Worm (Caenorhabditis elegans): ENCODE results near the gene C44B11.4.

The C44B11.4 gene

ce11 chrIII:3185980-3186379, 42.4 kb upstream of the C44B11.4 start, which contains the start of gene mks-1:
Gene mks-1, plus strand, starts transcription at chrIII:3186280.
- TF ChIP-seq hlh-30 (tag; optimal IDR thresholded peaks at IDR 0.05; ENCODE audit: insufficient read depth), result no peak
- no peak for TF ChIP-seq cey-2 (tag; optimal IDR thresholded peaks at IDR 0.05; ENCODE audit: borderline replicate concordance, insufficient read depth)
- no peak for TF ChIP-seq ceh-32 (tag; optimal IDR thresholded peaks at IDR 0.05; ENCODE audit: poor library complexity)
- TF ChIP-seq ztf-11 (tag; optimal IDR thresholded peaks at IDR 0.05), result no peak
- no peak for TF ChIP-seq nhr-76 (tag; optimal IDR thresholded peaks at IDR 0.05)
- no peak for TF ChIP-seq hif-1 (tag; optimal IDR thresholded peaks at IDR 0.05)
- TF ChIP-seq skn-1 (tag; optimal IDR thresholded peaks at IDR 0.05), result no peak
- no peak for TF ChIP-seq madf-9 (GFP tag; conservative IDR thresholded peaks at IDR 0.05)

ce11 chrIII:3185232-3185631, 41.7 kb upstream of the C44B11.4 start:
- no peak for TF ChIP-seq zip-2 (tag; optimal IDR thresholded peaks at IDR 0.05)
- no peak for TF ChIP-seq aha-1 (tag)
- TF ChIP-seq zfp-3 (GFP tag; conservative IDR thresholded peaks at IDR 0.05), result no peak
- no peak for TF ChIP-seq vab-7 (GFP tag; IDR thresholded peaks at IDR 0.05)
- TF ChIP-seq lim-7 (GFP tag; IDR thresholded peaks at IDR 0.05), result no peak
- TF ChIP-seq unc-39 (tag; optimal IDR thresholded peaks at IDR 0.05), result no peak
- no peak for TF ChIP-seq ZK546.5 (tag; optimal IDR thresholded peaks at IDR 0.05)
- no peak for TF ChIP-seq jun-1 (tag; optimal IDR thresholded peaks at IDR 0.05)
- no peak for TF ChIP-seq ceh-44 (GFP tag; IDR thresholded peaks at IDR 0.05)

- TF ChIP-seq T26A8.4 (GFP tag; IDR thresholded peaks at IDR 0.05) (no peak), dve-1 (tag; optimal IDR thresholded peaks at IDR 0.05; ENCODE audit: insufficient read depth) (no peak), F10B5.3 (tag; optimal IDR thresholded peaks at IDR 0.05) (no peak), ceh-28 (tag; optimal IDR thresholded peaks at IDR 0.05) (no peak), jun-1 (tag; optimal IDR thresholded peaks at IDR 0.05) (no peak), T20F7.1 (GFP tag; optimal IDR thresholded peaks at IDR 0.05) (no peak), zip-2 (tag; optimal IDR thresholded peaks at IDR 0.05) (no peak), Y5F2A.4 (GFP tag; optimal IDR thresholded peaks at IDR 0.05) (no peak), Y48G9A.11 (GFP tag; IDR thresholded peaks at IDR 0.05) (no peak), daf-19 (GFP tag; conservative IDR thresholded peaks at IDR 0.05) (no peak), hlh-11 (tag; optimal IDR thresholded peaks at IDR 0.05) (no peak), mdl-1 (tag; optimal IDR thresholded peaks at IDR 0.05) (no peak)
These were observed 39.8 kb upstream of the C44B11.4 start, which contains the start of gene lmtr-5 for ce11 chrIII:3183377-3183776. Gene lmtr-5, plus strand, starts transcription at chrIII:3183677.

- TF ChIP-seq ztf-11 (tag; optimal IDR thresholded peaks at IDR 0.05), result no peak
- TF ChIP-seq set-16 (GFP tag; IDR thresholded peaks at IDR 0.05), result peak; percentile 61
These were observed 36.3 kb upstream of the C44B11.4 start for ce11 chrIII:3179855-3180254.

- no peak for TF ChIP-seq ztf-11 (tag; optimal IDR thresholded peaks at IDR 0.05)
- TF ChIP-seq set-16 (GFP tag; IDR thresholded peaks at IDR 0.05), result peak; percentile 90
These were observed 33.2 kb upstream of the C44B11.4 start for ce11 chrIII:3176775-3177174.

DNA sequence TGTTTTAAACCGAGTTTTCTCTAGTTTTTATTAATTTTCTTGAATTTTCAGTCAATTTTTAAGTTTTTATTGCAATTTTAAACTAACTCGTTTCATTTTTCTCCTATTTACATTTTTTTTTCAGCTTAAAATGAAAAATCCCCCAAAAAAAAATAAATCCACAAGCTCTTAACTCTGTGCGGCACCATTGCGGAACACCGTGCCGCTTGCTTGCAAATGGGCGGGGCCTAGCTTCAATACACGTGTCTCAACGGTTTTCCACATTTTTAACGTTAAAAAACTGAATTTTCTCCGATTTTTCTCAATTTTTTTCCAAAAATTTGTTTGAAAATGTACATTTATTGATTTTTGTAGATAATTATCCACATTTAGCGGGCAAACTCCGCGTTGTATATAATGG, 31.4 kb upstream of the C44B11.4 start, which contains the start of gene R148.3:
TSS of gene R148.3 (plus strand) at position 347 of the 400 bp plus-strand sequence.
- TF ChIP-seq ceh-44 (GFP tag; IDR thresholded peaks at IDR 0.05) (no peak), tra-1 (GFP tag; IDR thresholded peaks at IDR 0.05) (no peak), Y48G9A.11 (GFP tag; IDR thresholded peaks at IDR 0.05) (no peak), jun-1 (tag; optimal IDR thresholded peaks at IDR 0.05) (no peak), hlh-30 (tag; optimal IDR thresholded peaks at IDR 0.05; ENCODE audit: insufficient read depth) (peak; percentile 64), lim-7 (GFP tag; IDR thresholded peaks at IDR 0.05) (no peak), ceh-62 (tag; optimal IDR thresholded peaks at IDR 0.05) (no peak), unc-130 (GFP tag; optimal IDR thresholded peaks at IDR 0.05) (peak; percentile 59), lin-39 (tag; optimal IDR thresholded peaks at IDR 0.05) (no peak), ceh-28 (tag; optimal IDR thresholded peaks at IDR 0.05) (no peak), Y5F2A.4 (GFP tag; optimal IDR thresholded peaks at IDR 0.05) (no peak), dmd-6 (GFP tag; IDR thresholded peaks at IDR 0.05) (no peak), duxl-1 (tag; optimal IDR thresholded peaks at IDR 0.05; ENCODE audit: poor library complexity) (peak; percentile 42), Y105C5A.15 (GFP tag; IDR thresholded peaks at IDR 0.05) (no peak), zfp-2 (tag; optimal IDR thresholded peaks at IDR 0.05) (no peak), dmd-8 (GFP tag; IDR thresholded peaks at IDR 0.05) (no peak), dpl-1 (GFP tag; optimal IDR thresholded peaks at IDR 0.05) (peak; percentile 38), lin-29 (GFP tag; IDR thresholded peaks at IDR 0.05) (no peak), nhr-237 (tag; optimal IDR thresholded peaks at IDR 0.05) (no peak), ceh-32 (tag; optimal IDR thresholded peaks at IDR 0.05; ENCODE audit: poor library complexity) (no peak), F37D6.2 (tag; optimal IDR thresholded peaks at IDR 0.05) (no peak), unc-39 (tag; optimal IDR thresholded peaks at IDR 0.05) (no peak)

Measured in whole organism, L4 larva.